Fruit fly (Drosophila melanogaster) whole organism, prepupa: ENCODE measurements around the gene CG33235.

Experiments
- Blimp-1 ChIP-seq: fragments of 200-800 bp; sonication (Bioruptor generic); optimal IDR thresholded peaks from 3 replicates; lab custom pipeline; 2017; ENCODE audit warnings: missing biosample characterization, missing genetic modification characterization, mild to moderate bottlenecking, moderate library complexity, missing genetic modification reagents
- CG10631 ChIP-seq: fragments of 200-800 bp; sonication (Bioruptor generic); optimal IDR thresholded peaks from 2 replicates; lab custom pipeline; 2016; ENCODE audit warnings: missing biosample characterization, missing genetic modification characterization
- CG10669 ChIP-seq: fragments of 200-800 bp; sonication (Bioruptor generic); optimal IDR thresholded peaks from 3 replicates; lab custom pipeline; 2018; ENCODE audit warnings: missing biosample characterization, mild to moderate bottlenecking, missing genetic modification characterization, moderate library complexity
- CG11294 ChIP-seq: fragments of 200-800 bp; sonication (Bioruptor generic); IDR thresholded peaks from 2 replicates; pipeline ENCODE4 v1.3.6; 2022; ENCODE audit warnings: missing biosample characterization, missing genetic modification characterization
- CG11902 ChIP-seq: fragments of 200-800 bp; sonication (Bioruptor generic); optimal IDR thresholded peaks from 3 replicates; lab custom pipeline; 2016; ENCODE audit warnings: missing biosample characterization, missing genetic modification characterization
- CG15336 ChIP-seq: fragments of 200-800 bp; sonication (Bioruptor generic); IDR thresholded peaks from 2 replicates; pipeline ENCODE4 v1.3.6; 2022; ENCODE audit warnings: missing biosample characterization, missing genetic modification characterization
- CG1621 ChIP-seq: fragments of 200-800 bp; sonication (Bioruptor generic); optimal IDR thresholded peaks from 3 replicates; lab custom pipeline; 2018; ENCODE audit warnings: missing biosample characterization, mild to moderate bottlenecking, missing genetic modification characterization
- CG16779 ChIP-seq: fragments of 200-800 bp; sonication (Bioruptor generic); optimal IDR thresholded peaks from 3 replicates; lab custom pipeline; 2017; ENCODE audit warnings: missing biosample characterization, mild to moderate bottlenecking, missing genetic modification characterization
- CG31627 ChIP-seq: fragments of 200-800 bp; sonication (Bioruptor generic); optimal IDR thresholded peaks from 3 replicates; lab custom pipeline; 2016; ENCODE audit warnings: missing biosample characterization, missing genetic modification characterization
- CG32006 ChIP-seq: fragments of 200-800 bp; sonication (Bioruptor generic); optimal IDR thresholded peaks from 3 replicates; lab custom pipeline; 2017; ENCODE audit warnings: missing biosample characterization, mild to moderate bottlenecking, missing genetic modification characterization
- CG34406 ChIP-seq: fragments of 200-800 bp; sonication (Bioruptor generic); optimal IDR thresholded peaks from 3 replicates; lab custom pipeline; 2016; ENCODE audit warnings: missing biosample characterization, missing genetic modification characterization
- CG3919 ChIP-seq: fragments of 200-800 bp; sonication (Bioruptor generic); optimal IDR thresholded peaks from 3 replicates; lab custom pipeline; 2016; ENCODE audit warnings: missing biosample characterization, missing genetic modification characterization
- CG4318 ChIP-seq: fragments of 200-800 bp; sonication (Bioruptor generic); optimal IDR thresholded peaks from 3 replicates; lab custom pipeline; 2017; ENCODE audit warnings: missing biosample characterization, mild to moderate bottlenecking, missing genetic modification characterization
- CG6163 ChIP-seq: fragments of 200-800 bp; sonication (Bioruptor generic); IDR thresholded peaks from 3 replicates; pipeline ENCODE4 v1.3.6; 2022; ENCODE audit warnings: missing biosample characterization, missing genetic modification characterization
- CG6276 ChIP-seq: fragments of 200-800 bp; sonication (Bioruptor generic); optimal IDR thresholded peaks from 2 replicates; lab custom pipeline; 2017; ENCODE audit warnings: missing biosample characterization, mild to moderate bottlenecking, missing genetic modification characterization
- CG6808 ChIP-seq: fragments of 200-800 bp; sonication (Bioruptor generic); optimal IDR thresholded peaks from 3 replicates; lab custom pipeline; 2017; ENCODE audit warnings: missing biosample characterization, missing genetic modification characterization, mild to moderate bottlenecking, moderate library complexity, missing genetic modification reagents
- CG6854 ChIP-seq: fragments of 200-800 bp; sonication (Bioruptor generic); optimal IDR thresholded peaks from 2 replicates; lab custom pipeline; 2017; ENCODE audit warnings: missing biosample characterization, mild to moderate bottlenecking, missing genetic modification characterization
- CG7368 ChIP-seq: fragments of 200-800 bp; sonication (Bioruptor generic); optimal IDR thresholded peaks from 3 replicates; lab custom pipeline; 2016; ENCODE audit warnings: missing biosample characterization, missing genetic modification characterization
- CG8119 ChIP-seq: fragments of 200-800 bp; sonication (Bioruptor generic); IDR thresholded peaks from 3 replicates; pipeline ENCODE4 v1.3.6; 2022; ENCODE audit warnings: missing biosample characterization, missing genetic modification characterization
- CG8632 ChIP-seq: fragments of 200-800 bp; sonication (Bioruptor generic); optimal IDR thresholded peaks from 3 replicates; lab custom pipeline; 2016; ENCODE audit warnings: missing biosample characterization, missing genetic modification characterization
- CG9139 ChIP-seq: fragments of 200-800 bp; sonication (Bioruptor generic); optimal IDR thresholded peaks from 3 replicates; lab custom pipeline; 2017; ENCODE audit warnings: missing biosample characterization, mild to moderate bottlenecking, missing genetic modification characterization
- Eip78C ChIP-seq: fragments of 200-800 bp; sonication (Bioruptor generic); peaks from one replicate; lab custom pipeline; 2016; ENCODE audit warnings: missing biosample characterization, missing genetic modification characterization
- Eip93F ChIP-seq: fragments of 200-800 bp; sonication (Bioruptor generic); optimal IDR thresholded peaks from 2 replicates; lab custom pipeline; 2016; ENCODE audit warnings: missing biosample characterization, mild to moderate bottlenecking, missing genetic modification characterization
- Ets21C ChIP-seq: fragments of 200-800 bp; sonication (Bioruptor generic); optimal IDR thresholded peaks from 3 replicates; lab custom pipeline; 2016; ENCODE audit warnings: missing biosample characterization, missing genetic modification characterization
- Gug ChIP-seq: fragments of 200-800 bp; sonication (Bioruptor generic); IDR thresholded peaks from 2 replicates; pipeline ENCODE4 v1.3.6; 2022; ENCODE audit warnings: missing biosample characterization, missing genetic modification characterization
- Hr39 ChIP-seq: fragments of 200-800 bp; sonication (Bioruptor generic); optimal IDR thresholded peaks from 2 replicates; lab custom pipeline; 2016; ENCODE audit warnings: missing biosample characterization, missing genetic modification characterization
- Lpt ChIP-seq: fragments of 200-800 bp; sonication (Bioruptor generic); optimal IDR thresholded peaks from 3 replicates; lab custom pipeline; 2016; ENCODE audit warnings: missing biosample characterization, missing genetic modification characterization
- Met ChIP-seq: fragments of 200-800 bp; sonication (Bioruptor generic); optimal IDR thresholded peaks from 3 replicates; lab custom pipeline; 2016; ENCODE audit warnings: missing biosample characterization, missing genetic modification characterization
- OdsH ChIP-seq: fragments of 200-800 bp; sonication (Bioruptor generic); optimal IDR thresholded peaks from 3 replicates; lab custom pipeline; 2016; ENCODE audit warnings: missing biosample characterization, missing genetic modification characterization
- Sox15 ChIP-seq: fragments of 200-800 bp; sonication (Bioruptor generic); optimal IDR thresholded peaks from 3 replicates; lab custom pipeline; 2016; ENCODE audit warnings: missing biosample characterization, missing genetic modification characterization
- achi ChIP-seq: fragments of 200-800 bp; sonication (Bioruptor generic); optimal IDR thresholded peaks from 3 replicates; lab custom pipeline; 2016; ENCODE audit warnings: missing biosample characterization, missing genetic modification characterization
- cyc ChIP-seq: fragments of 200-800 bp; sonication (Bioruptor generic); optimal IDR thresholded peaks from 3 replicates; lab custom pipeline; 2016; ENCODE audit warnings: missing biosample characterization, missing genetic modification characterization
- dac ChIP-seq: fragments of 200-800 bp; sonication (Bioruptor generic); optimal IDR thresholded peaks from 2 replicates; lab custom pipeline; 2017; ENCODE audit warnings: missing biosample characterization, mild to moderate bottlenecking, missing genetic modification characterization
- dsx ChIP-seq: fragments of 200-800 bp; optimal IDR thresholded peaks from 3 replicates; lab custom pipeline; 2019; ENCODE audit warnings: missing biosample characterization, mild to moderate bottlenecking, missing genetic modification characterization, moderate library complexity; ENCODE audit not compliant: poor library complexity, severe bottlenecking
- eg ChIP-seq: fragments of 200-800 bp; sonication (Bioruptor generic); IDR thresholded peaks from 3 replicates; pipeline ENCODE4 v1.3.6; 2022; ENCODE audit warnings: missing biosample characterization, missing genetic modification characterization
- esn ChIP-seq: fragments of 200-800 bp; sonication (Bioruptor generic); optimal IDR thresholded peaks from 2 replicates; lab custom pipeline; 2016; ENCODE audit warnings: missing biosample characterization, mild to moderate bottlenecking, missing genetic modification characterization, moderate library complexity
- fd59A ChIP-seq: fragments of 200-800 bp; sonication (Bioruptor generic); optimal IDR thresholded peaks from 2 replicates; lab custom pipeline; 2017; ENCODE audit warnings: missing biosample characterization, mild to moderate bottlenecking, missing genetic modification characterization, missing genetic modification reagents
- fkh ChIP-seq: fragments of 200-800 bp; sonication (Bioruptor generic); optimal IDR thresholded peaks from 3 replicates; lab custom pipeline; 2017; ENCODE audit warnings: missing biosample characterization, mild to moderate bottlenecking, missing genetic modification characterization, moderate library complexity
- lz ChIP-seq: fragments of 200-800 bp; sonication (Bioruptor generic); optimal IDR thresholded peaks from 3 replicates; lab custom pipeline; 2016; ENCODE audit warnings: missing biosample characterization, missing genetic modification characterization
- pdm3 ChIP-seq: fragments of 200-800 bp; sonication (Bioruptor generic); optimal IDR thresholded peaks from 3 replicates; lab custom pipeline; 2016; ENCODE audit warnings: missing biosample characterization, missing genetic modification characterization
- salr ChIP-seq, 2 experiments: fragments of 200-800 bp; sonication (Bioruptor generic); optimal IDR thresholded peaks; 3 replicates each; lab custom pipeline; 2016 to 2018; ENCODE audit warnings: missing biosample characterization in 2 of 2, missing genetic modification characterization in 2 of 2, mild to moderate bottlenecking in 1 of 2
- spab ChIP-seq: fragments of 200-800 bp; sonication (Bioruptor generic); optimal IDR thresholded peaks from 2 replicates; lab custom pipeline; 2017; ENCODE audit warnings: missing biosample characterization, mild to moderate bottlenecking, missing genetic modification characterization, missing genetic modification reagents
- ss ChIP-seq, 2 experiments: fragments of 200-800 bp; sonication (Bioruptor generic); optimal IDR thresholded peaks; 2 replicates in 1 of 2; 3 replicates in 1 of 2; lab custom pipeline; 2017 to 2018; ENCODE audit warnings: mild to moderate bottlenecking in 2 of 2, missing biosample characterization in 2 of 2, missing genetic modification characterization in 2 of 2, moderate library complexity in 1 of 2
- vri ChIP-seq: fragments of 200-800 bp; sonication (Bioruptor generic); optimal IDR thresholded peaks from 3 replicates; lab custom pipeline; 2016; ENCODE audit warnings: missing biosample characterization, mild to moderate bottlenecking, missing genetic modification characterization

The CG33235 gene

DNA sequence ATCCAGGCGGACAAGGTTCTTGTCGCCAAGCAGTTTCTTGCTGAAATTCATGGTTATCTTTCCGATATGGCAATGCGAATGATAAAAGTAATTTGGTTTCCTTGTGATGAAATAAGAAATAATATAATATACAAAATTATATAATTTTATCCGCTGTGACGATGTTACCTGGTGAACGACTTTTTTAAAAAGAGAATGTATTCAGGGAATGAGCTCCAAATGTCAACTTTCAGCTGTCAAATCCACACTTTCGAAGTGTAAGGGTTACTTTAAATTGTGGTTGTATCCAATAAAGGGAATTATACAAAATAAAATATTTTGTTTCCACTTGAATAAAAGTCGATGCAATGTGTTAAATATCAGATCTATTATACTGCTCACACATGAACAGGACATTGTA lies at the start of gene CG33235:
Gene CG33235, minus strand, starts transcription at position 101 of the 400 bp plus-strand sequence.
- TF ChIP-seq CG11902, result no peak
- TF ChIP-seq vri (GFP tag; lab: Kevin White, UChicago), result no peak
- TF ChIP-seq CG8632 (GFP tag; lab: Kevin White, UChicago), result no peak
- no peak for TF ChIP-seq CG8119 (GFP tag; lab: Robert Waterston, UW)
- TF ChIP-seq CG34406 (GFP tag; lab: Kevin White, UChicago), result no peak
- TF ChIP-seq spab (GFP tag; lab: Kevin White, UChicago), result no peak
- TF ChIP-seq OdsH (GFP tag; lab: Kevin White, UChicago), result no peak
- no peak for TF ChIP-seq Ets21C (GFP tag; lab: Kevin White, UChicago)
- no peak for TF ChIP-seq CG10669
- TF ChIP-seq CG6854, result no peak

DNA sequence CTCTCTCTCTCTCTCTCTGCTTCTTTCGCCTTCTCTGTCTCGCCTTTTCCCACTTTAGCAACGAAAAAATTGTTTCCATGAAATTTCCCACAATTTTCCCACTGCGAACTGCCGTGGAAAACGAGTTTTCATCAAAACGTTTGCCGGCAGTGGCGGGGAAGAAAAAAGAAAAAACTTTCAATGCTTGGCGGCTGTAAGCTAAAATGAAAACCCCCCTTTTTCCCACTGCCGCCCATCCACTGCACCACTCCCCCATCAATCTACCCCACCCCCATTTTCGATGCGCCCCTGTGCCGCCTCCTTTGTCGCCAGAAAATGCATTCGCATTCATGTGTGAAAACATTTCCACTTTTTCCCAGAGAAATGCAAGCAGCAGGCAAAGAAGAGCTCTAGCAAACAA lies 39.9 kb upstream of the CG33235 start:
- TF ChIP-seq achi, result no peak
- TF ChIP-seq CG15336 (GFP tag; lab: Robert Waterston, UW), result peak; percentile 81
- peak; percentile 60 for TF ChIP-seq Lpt (GFP tag; lab: Kevin White, UChicago)
- no peak for TF ChIP-seq ss (GFP tag; optimal IDR thresholded peaks at IDR 0.05; lab: Kevin White, UChicago)
- peak; percentile 64; the same call in 2 of the 3 replicates for TF ChIP-seq CG6163 (GFP tag; lab: Robert Waterston, UW)
- peak; percentile 84 for TF ChIP-seq eg (GFP tag; lab: Robert Waterston, UW)
- TF ChIP-seq Gug (GFP tag; lab: Robert Waterston, UW), result 0 out of 2 replicates have a peak, but pooled peaks have one; percentile 54
- no peak for TF ChIP-seq esn (GFP tag; lab: Kevin White, UChicago)
- TF ChIP-seq dac (GFP tag; lab: Kevin White, UChicago), result peak; percentile 60
- peak in 1 of 2 experiments; percentile 25 for TF ChIP-seq salr (GFP tag; optimal IDR thresholded peaks at IDR 0.05; lab: Kevin White, UChicago)
- peak; percentile 76 for TF ChIP-seq CG6276
- TF ChIP-seq CG10631 (GFP tag; lab: Kevin White, UChicago), result no peak
- peak; percentile 0 for TF ChIP-seq OdsH (GFP tag; lab: Kevin White, UChicago)
- no peak for TF ChIP-seq cyc
- peak; percentile 64; the same call in 2 of the 3 replicates for TF ChIP-seq CG8119 (GFP tag; lab: Robert Waterston, UW)
- TF ChIP-seq CG4318 (GFP tag; lab: Kevin White, UChicago), result peak; percentile 26
- peak; percentile 69 for TF ChIP-seq CG32006 (GFP tag; lab: Kevin White, UChicago)

dm6 chrX:11528026-11528702 lies 36.8 kb upstream of the CG33235 start:
- TF ChIP-seq fd59A (peak; percentile 67), salr (GFP tag; optimal IDR thresholded peaks at IDR 0.05; lab: Kevin White, UChicago) (peak; percentile 34 to 38), CG32006 (GFP tag; lab: Kevin White, UChicago) (peak; percentile 59), CG11294 (GFP tag; lab: Robert Waterston, UW) (no peak), CG10631 (GFP tag; lab: Kevin White, UChicago) (peak; percentile 76), CG6163 (GFP tag; lab: Robert Waterston, UW) (peak; percentile 73), CG9139 (peak; percentile 47), pdm3 (GFP tag; lab: Kevin White, UChicago) (peak; percentile 67), CG7368 (peak; percentile 15), Lpt (GFP tag; lab: Kevin White, UChicago) (peak; percentile 57), CG31627 (GFP tag; lab: Kevin White, UChicago) (peak; percentile 35), CG3919 (GFP tag; lab: Kevin White, UChicago) (peak; percentile 52), dsx (GFP tag; lab: Kevin White, UChicago) (peak; percentile 79), Eip78C (GFP tag; lab: Kevin White, UChicago) (peak; percentile 91), CG16779 (tag; lab: Kevin White, UChicago) (peak; percentile 35), CG6808 (peak; percentile 79), Eip93F (GFP tag; lab: Kevin White, UChicago) (no peak), cyc (peak; percentile 32), Hr39 (GFP tag; lab: Kevin White, UChicago) (peak; percentile 42), CG10669 (peak; percentile 73), Sox15 (GFP tag; lab: Kevin White, UChicago) (no peak), CG15336 (GFP tag; lab: Robert Waterston, UW) (peak; percentile 58), Met (GFP tag; lab: Kevin White, UChicago) (peak; percentile 52), ss (GFP tag; optimal IDR thresholded peaks at IDR 0.05; lab: Kevin White, UChicago) (peak; percentile 67 to 82), Gug (GFP tag; lab: Robert Waterston, UW) (peak; percentile 45), fkh (GFP tag; lab: Kevin White, UChicago) (peak; percentile 12), CG1621 (peak; percentile 69), CG8119 (GFP tag; lab: Robert Waterston, UW) (peak; percentile 69), Blimp-1 (no peak), OdsH (GFP tag; lab: Kevin White, UChicago) (peak; percentile 62), lz (peak; percentile 37), vri (GFP tag; lab: Kevin White, UChicago) (no peak)
